Fruit fly (Drosophila melanogaster): ENCODE data around the gene Gbs-76A.

dm6 chr3L:19258199-19258598, 34.4 kb downstream of the Gbs-76A start:
- TF ChIP-seq Hr83 (GFP tag; optimal IDR thresholded peaks at IDR 0.05; ENCODE audit: poor library complexity, severe bottlenecking) (no peak), dmrt93B (GFP tag; optimal IDR thresholded peaks at IDR 0.05) (no peak), Myc (optimal IDR thresholded peaks at IDR 0.05) (no peak), psq (GFP tag; optimal IDR thresholded peaks at IDR 0.05) (no peak), rgr (GFP tag; optimal IDR thresholded peaks at IDR 0.05) (no peak)
